Worm (Caenorhabditis elegans): Measurements from ENCODE around the gene W06G6.17.

- no peak for TF ChIP-seq sem-2 (GFP tag; optimal IDR thresholded peaks at IDR 0.05)
- TF ChIP-seq snpc-4 (tag; optimal IDR thresholded peaks at IDR 0.05), result no peak
- TF ChIP-seq nhr-12 (tag; optimal IDR thresholded peaks at IDR 0.05), result no peak
- no peak for TF ChIP-seq mab-5 (tag; optimal IDR thresholded peaks at IDR 0.05)
These were observed 24.2 kb downstream of the W06G6.17 start, which contains the start of gene Y70C5A.3 for ce11 chrV:16620874-16621273.

All from whole organism, mixed stage, embryonic.